Fruit fly (Drosophila melanogaster) whole organism, embryonic: ENCODE measurements around the gene mask.

Source experiments
- Asciz ChIP-seq: fragments of 200-800 bp; sonication (Bioruptor generic); optimal IDR thresholded peaks from 2 replicates; lab custom pipeline; 2017; ENCODE audit warnings: missing biosample characterization, mild to moderate bottlenecking, missing genetic modification characterization, missing genetic modification reagents
- CG10209 ChIP-seq: fragments of 200-800 bp; sonication (Bioruptor generic); optimal IDR thresholded peaks from 3 replicates; lab custom pipeline; 2017; ENCODE audit warnings: missing biosample characterization, mild to moderate bottlenecking, missing genetic modification characterization, missing genetic modification reagents
- CG11695 ChIP-seq: fragments of 200-800 bp; sonication (Bioruptor generic); IDR thresholded peaks from 3 replicates; pipeline ENCODE4 v1.3.6; 2022; ENCODE audit warnings: missing biosample characterization, missing genetic modification characterization
- CG12155 ChIP-seq: fragments of 200-800 bp; sonication (Bioruptor generic); optimal IDR thresholded peaks from 3 replicates; lab custom pipeline; 2016; ENCODE audit warnings: missing biosample characterization, missing genetic modification characterization
- CG13123 ChIP-seq: fragments of 200-800 bp; sonication (Bioruptor generic); optimal IDR thresholded peaks from 2 replicates; lab custom pipeline; 2016; ENCODE audit warnings: missing biosample characterization, missing genetic modification characterization
- CG13424 ChIP-seq: fragments of 200-800 bp; sonication (Bioruptor generic); optimal IDR thresholded peaks from 2 replicates; lab custom pipeline; 2019; ENCODE audit warnings: missing biosample characterization, mild to moderate bottlenecking, missing genetic modification characterization, moderate library complexity
- CG13894 ChIP-seq: fragments of 200-800 bp; sonication (Bioruptor generic); optimal IDR thresholded peaks from 3 replicates; lab custom pipeline; 2018; ENCODE audit warnings: missing biosample characterization, mild to moderate bottlenecking, missing genetic modification characterization, moderate library complexity
- CG17829 ChIP-seq: fragments of 200-800 bp; optimal IDR thresholded peaks from 2 replicates; lab custom pipeline; 2019; ENCODE audit warnings: missing biosample characterization, mild to moderate bottlenecking, missing genetic modification characterization, moderate library complexity
- CG18619 ChIP-seq: fragments of 200-800 bp; sonication (Bioruptor generic); optimal IDR thresholded peaks from 3 replicates; lab custom pipeline; 2017; ENCODE audit warnings: missing biosample characterization, mild to moderate bottlenecking, missing genetic modification characterization
- CG4360 ChIP-seq: fragments of 200-800 bp; sonication (Bioruptor generic); IDR thresholded peaks from 2 replicates; pipeline ENCODE4 v1.3.6; 2022; ENCODE audit warnings: missing biosample characterization, missing genetic modification characterization
- CG4707 ChIP-seq: fragments of 200-800 bp; sonication (Bioruptor generic); optimal IDR thresholded peaks from 2 replicates; lab custom pipeline; 2018; ENCODE audit warnings: missing biosample characterization, mild to moderate bottlenecking, missing genetic modification characterization, moderate library complexity
- CG6272 ChIP-seq: fragments of 200-800 bp; sonication (Bioruptor generic); IDR thresholded peaks from 2 replicates; pipeline ENCODE4 v1.3.6; 2022; ENCODE audit warnings: missing biosample characterization, missing genetic modification characterization
- CG6654 ChIP-seq: fragments of 200-800 bp; sonication (Bioruptor generic); optimal IDR thresholded peaks from 2 replicates; lab custom pipeline; 2017; ENCODE audit warnings: missing biosample characterization, mild to moderate bottlenecking, missing genetic modification characterization
- CG6765 ChIP-seq: fragments of 200-800 bp; sonication (Bioruptor generic); optimal IDR thresholded peaks from 3 replicates; lab custom pipeline; 2017; ENCODE audit warnings: missing biosample characterization, mild to moderate bottlenecking, missing genetic modification characterization
- CG8478 ChIP-seq: fragments of >200 bp; optimal IDR thresholded peaks from 2 replicates; lab custom pipeline; 2018
- CG9215 ChIP-seq: fragments of 200-800 bp; sonication (Bioruptor generic); IDR thresholded peaks from 2 replicates; pipeline ENCODE4 v1.3.6; 2022; ENCODE audit warnings: missing biosample characterization, missing genetic modification characterization
- Dek ChIP-seq: fragments of 200-800 bp; sonication (Bioruptor generic); optimal IDR thresholded peaks from 3 replicates; lab custom pipeline; 2019; ENCODE audit warnings: missing biosample characterization, mild to moderate bottlenecking, missing genetic modification characterization, moderate library complexity
- Dip3 ChIP-seq: fragments of 200-800 bp; sonication (Bioruptor generic); optimal IDR thresholded peaks from 3 replicates; lab custom pipeline; 2016; ENCODE audit warnings: missing biosample characterization, missing genetic modification characterization
- Elba2 ChIP-seq: fragments of 200-800 bp; sonication (Bioruptor generic); optimal IDR thresholded peaks from 3 replicates; lab custom pipeline; 2016; ENCODE audit warnings: missing biosample characterization, missing genetic modification characterization
- Fer2 ChIP-seq: fragments of 200-800 bp; sonication (Bioruptor generic); optimal IDR thresholded peaks from 2 replicates; lab custom pipeline; 2018; ENCODE audit warnings: missing biosample characterization, mild to moderate bottlenecking, missing genetic modification characterization, moderate library complexity
- Gug ChIP-seq: fragments of 200-800 bp; sonication (Bioruptor generic); IDR thresholded peaks from 4 replicates; pipeline ENCODE4 v1.3.6; 2022; ENCODE audit warnings: missing biosample characterization, missing genetic modification characterization
- H15 ChIP-seq: fragments of 200-800 bp; sonication (Bioruptor generic); IDR thresholded peaks from 3 replicates; pipeline ENCODE4 v1.3.6; 2022; ENCODE audit warnings: missing biosample characterization, missing genetic modification characterization
- HmgD ChIP-seq: fragments of 200-800 bp; sonication (Bioruptor generic); optimal IDR thresholded peaks from 3 replicates; lab custom pipeline; 2016; ENCODE audit warnings: missing biosample characterization, missing genetic modification characterization
- Hmr ChIP-seq: fragments of 200-800 bp; sonication (Bioruptor generic); optimal IDR thresholded peaks from 3 replicates; lab custom pipeline; 2017; ENCODE audit warnings: mild to moderate bottlenecking, missing biosample characterization, missing genetic modification reagents, missing genetic modification characterization
- Med ChIP-seq: fragments of 200-800 bp; sonication (Bioruptor generic); peaks from one replicate; lab custom pipeline; 2016; ENCODE audit warnings: missing biosample characterization, missing genetic modification characterization, mild to moderate bottlenecking, inconsistent platforms, moderate library complexity
- Myb ChIP-seq: fragments of 200-800 bp; sonication (Bioruptor generic); optimal IDR thresholded peaks from 2 replicates; lab custom pipeline; 2016; ENCODE audit warnings: missing biosample characterization, missing genetic modification characterization
- Oaz ChIP-seq: fragments of 200-800 bp; sonication (Bioruptor generic); IDR thresholded peaks from 2 replicates; pipeline ENCODE4 v1.3.6; 2022; ENCODE audit warnings: missing biosample characterization, missing genetic modification characterization
- Ravus ChIP-seq: fragments of 200-800 bp; sonication (Bioruptor generic); IDR thresholded peaks from 2 replicates; pipeline ENCODE4 v1.3.6; 2022; ENCODE audit warnings: missing biosample characterization, missing genetic modification characterization
- Rfx ChIP-seq: fragments of 200-800 bp; sonication (Bioruptor generic); IDR thresholded peaks from 2 replicates; pipeline ENCODE4 v1.3.6; 2022; ENCODE audit warnings: missing biosample characterization, missing genetic modification characterization
- Side ChIP-seq: fragments of 200-800 bp; sonication (Bioruptor generic); optimal IDR thresholded peaks from 2 replicates; lab custom pipeline; 2016; ENCODE audit warnings: missing biosample characterization, missing genetic modification characterization
- Six4 ChIP-seq: fragments of 200-800 bp; sonication (Bioruptor generic); optimal IDR thresholded peaks from 2 replicates; lab custom pipeline; 2016; ENCODE audit warnings: missing biosample characterization, missing genetic modification characterization
- Vsx1 ChIP-seq: fragments of 200-800 bp; sonication (Bioruptor generic); optimal IDR thresholded peaks from 2 replicates; lab custom pipeline; 2017; ENCODE audit warnings: missing biosample characterization, mild to moderate bottlenecking, missing genetic modification characterization, missing genetic modification reagents
- ato ChIP-seq: fragments of 200-800 bp; sonication (Bioruptor generic); IDR thresholded peaks from 2 replicates; pipeline ENCODE4 v1.3.6; 2022; ENCODE audit warnings: missing biosample characterization, missing genetic modification characterization; ENCODE audit not compliant: partially characterized antibody
- fu2 ChIP-seq: fragments of 200-800 bp; sonication (Bioruptor generic); optimal IDR thresholded peaks from 2 replicates; lab custom pipeline; 2016; ENCODE audit warnings: missing biosample characterization, missing genetic modification characterization
- gro ChIP-seq: fragments of 200-800 bp; sonication (Bioruptor generic); optimal IDR thresholded peaks from 2 replicates; lab custom pipeline; 2016; ENCODE audit warnings: missing biosample characterization, missing genetic modification characterization
- her ChIP-seq: fragments of 200-800 bp; sonication (Bioruptor generic); optimal IDR thresholded peaks from 2 replicates; lab custom pipeline; 2016; ENCODE audit warnings: missing biosample characterization, missing genetic modification characterization
- insv ChIP-seq, 2 experiments: fragments of 200-800 bp; sonication (Bioruptor generic); optimal IDR thresholded peaks; 3 replicates each; lab custom pipeline; 2016 to 2018; ENCODE audit warnings: missing biosample characterization in 2 of 2, missing genetic modification characterization in 2 of 2
- jumu ChIP-seq: fragments of 200-800 bp; sonication (Bioruptor generic); optimal IDR thresholded peaks from 3 replicates; lab custom pipeline; 2016; ENCODE audit warnings: missing biosample characterization, missing genetic modification characterization
- nau ChIP-seq: fragments of 200-800 bp; sonication (Bioruptor generic); optimal IDR thresholded peaks from 3 replicates; lab custom pipeline; 2017; ENCODE audit warnings: missing biosample characterization, mild to moderate bottlenecking, missing genetic modification characterization, missing genetic modification reagents
- ranshi ChIP-seq: fragments of 200-800 bp; sonication (Bioruptor generic); IDR thresholded peaks from 2 replicates; pipeline ENCODE4 v1.3.6; 2022; ENCODE audit warnings: missing biosample characterization, missing genetic modification characterization
- run ChIP-seq: fragments of 200-800 bp; sonication (Bioruptor generic); optimal IDR thresholded peaks from 3 replicates; lab custom pipeline; 2018; ENCODE audit warnings: missing biosample characterization, mild to moderate bottlenecking, missing genetic modification characterization
- sisA ChIP-seq: fragments of 200-800 bp; sonication (Bioruptor generic); IDR thresholded peaks from 2 replicates; pipeline ENCODE4 v1.3.6; 2022; ENCODE audit warnings: missing biosample characterization, missing genetic modification characterization
- slbo ChIP-seq: fragments of 200-800 bp; sonication (Bioruptor generic); IDR thresholded peaks from 2 replicates; pipeline ENCODE4 v1.3.6; 2022; ENCODE audit warnings: missing biosample characterization, missing genetic modification characterization
- slou ChIP-seq: fragments of 200-800 bp; sonication (Bioruptor generic); optimal IDR thresholded peaks from 3 replicates; lab custom pipeline; 2016; ENCODE audit warnings: missing biosample characterization, missing genetic modification characterization
- ssp ChIP-seq: fragments of 200-800 bp; sonication (Bioruptor generic); IDR thresholded peaks from 2 replicates; pipeline ENCODE4 v1.3.6; 2022; ENCODE audit warnings: missing biosample characterization, missing genetic modification characterization
- tup ChIP-seq: fragments of 200-800 bp; sonication (Bioruptor generic); optimal IDR thresholded peaks from 2 replicates; lab custom pipeline; 2016; ENCODE audit warnings: missing biosample characterization, mild to moderate bottlenecking, missing genetic modification characterization, moderate library complexity
- unpg ChIP-seq: fragments of 200-800 bp; sonication (Bioruptor generic); optimal IDR thresholded peaks from 3 replicates; lab custom pipeline; 2018; ENCODE audit warnings: missing biosample characterization, mild to moderate bottlenecking, missing genetic modification characterization, moderate library complexity
- wdn ChIP-seq: fragments of 200-800 bp; sonication (Bioruptor generic); IDR thresholded peaks from 2 replicates; pipeline ENCODE4 v1.3.6; 2022; ENCODE audit warnings: missing biosample characterization, missing genetic modification characterization
- yki ChIP-seq: fragments of >200 bp; optimal IDR thresholded peaks from 3 replicates; lab custom pipeline; 2018
- zfh1 ChIP-seq: fragments of 200-800 bp; sonication (Bioruptor generic); IDR thresholded peaks from 3 replicates; pipeline ENCODE4 v1.3.6; 2022; ENCODE audit warnings: missing biosample characterization, missing genetic modification characterization

The mask gene

dm6 chr3R:24294784-24295555 lies 64.6 kb downstream of the mask start, which contains the start of gene crb (continued):
- peak; percentile 66 for TF ChIP-seq Rfx
- no peak for TF ChIP-seq CG6765 (GFP tag; lab: Kevin White, UChicago)
- no peak for TF ChIP-seq Oaz (GFP tag; lab: Robert Waterston, UW)
- peak; percentile 54 for TF ChIP-seq Dek
- TF ChIP-seq H15 (GFP tag; lab: Robert Waterston, UW), result 0 out of 3 replicates have a peak, but pooled peaks have one; percentile 35
- peak; percentile 95 for TF ChIP-seq Med (GFP tag; lab: Kevin White, UChicago)
- TF ChIP-seq CG6272 (GFP tag; lab: Robert Waterston, UW), result 0 out of 2 replicates have a peak, but pooled peaks have one; percentile 22
- TF ChIP-seq Six4 (GFP tag; lab: Kevin White, UChicago), result no peak
- 0 out of 4 replicates have a peak, but pooled peaks have one; percentile 7 for TF ChIP-seq Gug
- peak; percentile 59; the same call in 1 of the 2 replicates for TF ChIP-seq ranshi (GFP tag; lab: Robert Waterston, UW)
- peak; percentile 30 for TF ChIP-seq run (tag; lab: Kevin White, UChicago)
- peak; percentile 56; the same call in 1 of the 2 replicates for TF ChIP-seq ato (GFP tag; lab: Robert Waterston, UW)
- TF ChIP-seq wdn (GFP tag; lab: Robert Waterston, UW), result no peak
- TF ChIP-seq CG13424, result peak; percentile 35
- peak; percentile 18 for TF ChIP-seq jumu
- peak; percentile 64 for TF ChIP-seq slbo (GFP tag; lab: Robert Waterston, UW)
- no peak for TF ChIP-seq Vsx1 (GFP tag; lab: Kevin White, UChicago)
- peak; percentile 41 for TF ChIP-seq gro
- TF ChIP-seq HmgD (GFP tag; lab: Kevin White, UChicago), result peak; percentile 47
- peak; percentile 53 for TF ChIP-seq CG10209 (GFP tag; lab: Kevin White, UChicago)
- peak; percentile 79 for TF ChIP-seq CG4360
- peak; percentile 61 for TF ChIP-seq CG13123 (GFP tag; lab: Kevin White, UChicago)
- no peak for TF ChIP-seq CG6654 (GFP tag; lab: Kevin White, UChicago)
- no peak for TF ChIP-seq CG11695
- peak; percentile 59 for TF ChIP-seq CG17829 (tag; lab: Kevin White, UChicago)
- peak; percentile 95 for TF ChIP-seq Myb (GFP tag; lab: Kevin White, UChicago)
- no peak for TF ChIP-seq Elba2 (GFP tag; lab: Kevin White, UChicago)
- TF ChIP-seq Dip3 (GFP tag; lab: Kevin White, UChicago), result peak; percentile 38
- TF ChIP-seq CG12155 (GFP tag; lab: Kevin White, UChicago), result peak; percentile 28
- TF ChIP-seq fu2 (GFP tag; lab: Kevin White, UChicago), result peak; percentile 8
- TF ChIP-seq nau (GFP tag; lab: Kevin White, UChicago), result peak; percentile 12
- no peak for TF ChIP-seq CG8478 (lab: Kevin White, UChicago)
- peak; percentile 75 for TF ChIP-seq CG13894
- peak in 1 of 2 experiments; percentile 49 for TF ChIP-seq insv (GFP tag; optimal IDR thresholded peaks at IDR 0.05; lab: Kevin White, UChicago)
- no peak for TF ChIP-seq Ravus (GFP tag; lab: Robert Waterston, UW)
- TF ChIP-seq unpg (GFP tag; lab: Kevin White, UChicago), result peak; percentile 65
- TF ChIP-seq yki (lab: Kevin White, UChicago), result no peak
- peak; percentile 16 for TF ChIP-seq Side (GFP tag; lab: Kevin White, UChicago)
- no peak for TF ChIP-seq sisA
- peak; percentile 67; the same call in 2 of the 3 replicates for TF ChIP-seq zfh1 (GFP tag; lab: Robert Waterston, UW)
- TF ChIP-seq CG4707 (GFP tag; lab: Kevin White, UChicago), result no peak
- TF ChIP-seq Hmr (GFP tag; lab: Kevin White, UChicago), result peak; percentile 82
- TF ChIP-seq Asciz (GFP tag; lab: Kevin White, UChicago), result no peak
- TF ChIP-seq CG18619 (GFP tag; lab: Kevin White, UChicago), result no peak
- 0 out of 2 replicates have a peak, but pooled peaks have one; percentile 9 for TF ChIP-seq CG9215 (GFP tag; lab: Robert Waterston, UW)
- no peak for TF ChIP-seq ssp (GFP tag; lab: Robert Waterston, UW)
- no peak for TF ChIP-seq Fer2 (tag; lab: Kevin White, UChicago)
- no peak for TF ChIP-seq slou (GFP tag; lab: Kevin White, UChicago)
- TF ChIP-seq tup (GFP tag; lab: Kevin White, UChicago), result no peak
- peak; percentile 68 for TF ChIP-seq her (GFP tag; lab: Kevin White, UChicago)
